Fruit fly (Drosophila melanogaster) whole organism, prepupa: ENCODE results near the gene CG16826.

Experiments used
- Blimp-1 ChIP-seq: fragments of 200-800 bp; sonication (Bioruptor generic); optimal IDR thresholded peaks from 3 replicates; lab custom pipeline; 2017; ENCODE audit warnings: missing biosample characterization, missing genetic modification characterization, mild to moderate bottlenecking, moderate library complexity, missing genetic modification reagents
- CG10669 ChIP-seq: fragments of 200-800 bp; sonication (Bioruptor generic); optimal IDR thresholded peaks from 3 replicates; lab custom pipeline; 2018; ENCODE audit warnings: missing biosample characterization, mild to moderate bottlenecking, missing genetic modification characterization, moderate library complexity
- CG11294 ChIP-seq: fragments of 200-800 bp; sonication (Bioruptor generic); IDR thresholded peaks from 2 replicates; pipeline ENCODE4 v1.3.6; 2022; ENCODE audit warnings: missing biosample characterization, missing genetic modification characterization
- CG11762 ChIP-seq: fragments of 200-800 bp; sonication (Bioruptor generic); optimal IDR thresholded peaks from 3 replicates; lab custom pipeline; 2016; ENCODE audit warnings: missing biosample characterization, missing genetic modification characterization; ENCODE audit not compliant: insufficient read depth
- CG11902 ChIP-seq: fragments of 200-800 bp; sonication (Bioruptor generic); optimal IDR thresholded peaks from 3 replicates; lab custom pipeline; 2016; ENCODE audit warnings: missing biosample characterization, missing genetic modification characterization
- CG15336 ChIP-seq: fragments of 200-800 bp; sonication (Bioruptor generic); IDR thresholded peaks from 2 replicates; pipeline ENCODE4 v1.3.6; 2022; ENCODE audit warnings: missing biosample characterization, missing genetic modification characterization
- CG16779 ChIP-seq: fragments of 200-800 bp; sonication (Bioruptor generic); optimal IDR thresholded peaks from 3 replicates; lab custom pipeline; 2017; ENCODE audit warnings: missing biosample characterization, mild to moderate bottlenecking, missing genetic modification characterization
- CG3032 ChIP-seq: fragments of 200-800 bp; optimal IDR thresholded peaks from 2 replicates; lab custom pipeline; 2019; ENCODE audit warnings: missing biosample characterization, mild to moderate bottlenecking, missing genetic modification characterization, moderate library complexity
- CG31627 ChIP-seq: fragments of 200-800 bp; sonication (Bioruptor generic); optimal IDR thresholded peaks from 3 replicates; lab custom pipeline; 2016; ENCODE audit warnings: missing biosample characterization, missing genetic modification characterization
- CG32006 ChIP-seq: fragments of 200-800 bp; sonication (Bioruptor generic); optimal IDR thresholded peaks from 3 replicates; lab custom pipeline; 2017; ENCODE audit warnings: missing biosample characterization, mild to moderate bottlenecking, missing genetic modification characterization
- CG34406 ChIP-seq: fragments of 200-800 bp; sonication (Bioruptor generic); optimal IDR thresholded peaks from 3 replicates; lab custom pipeline; 2016; ENCODE audit warnings: missing biosample characterization, missing genetic modification characterization
- CG3919 ChIP-seq: fragments of 200-800 bp; sonication (Bioruptor generic); optimal IDR thresholded peaks from 3 replicates; lab custom pipeline; 2016; ENCODE audit warnings: missing biosample characterization, missing genetic modification characterization
- CG4318 ChIP-seq: fragments of 200-800 bp; sonication (Bioruptor generic); optimal IDR thresholded peaks from 3 replicates; lab custom pipeline; 2017; ENCODE audit warnings: missing biosample characterization, mild to moderate bottlenecking, missing genetic modification characterization
- CG6276 ChIP-seq: fragments of 200-800 bp; sonication (Bioruptor generic); optimal IDR thresholded peaks from 2 replicates; lab custom pipeline; 2017; ENCODE audit warnings: missing biosample characterization, mild to moderate bottlenecking, missing genetic modification characterization
- CG6792 ChIP-seq: fragments of 200-800 bp; sonication (Bioruptor generic); optimal IDR thresholded peaks from 3 replicates; lab custom pipeline; 2016; ENCODE audit warnings: missing biosample characterization, missing genetic modification characterization
- CG6808 ChIP-seq: fragments of 200-800 bp; sonication (Bioruptor generic); optimal IDR thresholded peaks from 3 replicates; lab custom pipeline; 2017; ENCODE audit warnings: missing biosample characterization, missing genetic modification characterization, mild to moderate bottlenecking, moderate library complexity, missing genetic modification reagents
- CG6854 ChIP-seq: fragments of 200-800 bp; sonication (Bioruptor generic); optimal IDR thresholded peaks from 2 replicates; lab custom pipeline; 2017; ENCODE audit warnings: missing biosample characterization, mild to moderate bottlenecking, missing genetic modification characterization
- CG8319 ChIP-seq: fragments of 200-800 bp; sonication (Bioruptor generic); optimal IDR thresholded peaks from 3 replicates; lab custom pipeline; 2016; ENCODE audit warnings: missing biosample characterization, missing genetic modification characterization
- CG8632 ChIP-seq: fragments of 200-800 bp; sonication (Bioruptor generic); optimal IDR thresholded peaks from 3 replicates; lab custom pipeline; 2016; ENCODE audit warnings: missing biosample characterization, missing genetic modification characterization
- CG9139 ChIP-seq: fragments of 200-800 bp; sonication (Bioruptor generic); optimal IDR thresholded peaks from 3 replicates; lab custom pipeline; 2017; ENCODE audit warnings: missing biosample characterization, mild to moderate bottlenecking, missing genetic modification characterization
- Eip75B ChIP-seq: fragments of 200-800 bp; sonication (Bioruptor generic); optimal IDR thresholded peaks from 3 replicates; lab custom pipeline; 2016; ENCODE audit warnings: missing biosample characterization, missing genetic modification characterization
- Eip78C ChIP-seq: fragments of 200-800 bp; sonication (Bioruptor generic); peaks from one replicate; lab custom pipeline; 2016; ENCODE audit warnings: missing biosample characterization, missing genetic modification characterization
- Ets21C ChIP-seq: fragments of 200-800 bp; sonication (Bioruptor generic); optimal IDR thresholded peaks from 3 replicates; lab custom pipeline; 2016; ENCODE audit warnings: missing biosample characterization, missing genetic modification characterization
- Ets96B ChIP-seq: fragments of 200-800 bp; optimal IDR thresholded peaks from 2 replicates; lab custom pipeline; 2019; ENCODE audit warnings: missing biosample characterization, mild to moderate bottlenecking, missing genetic modification characterization, moderate library complexity
- Gug ChIP-seq: fragments of 200-800 bp; sonication (Bioruptor generic); IDR thresholded peaks from 2 replicates; pipeline ENCODE4 v1.3.6; 2022; ENCODE audit warnings: missing biosample characterization, missing genetic modification characterization
- Hr38 ChIP-seq: sonication (Bioruptor generic); optimal IDR thresholded peaks from 2 replicates; lab custom pipeline; 2016; ENCODE audit warnings: missing biosample characterization, missing genetic modification characterization
- Hr39 ChIP-seq: fragments of 200-800 bp; sonication (Bioruptor generic); optimal IDR thresholded peaks from 2 replicates; lab custom pipeline; 2016; ENCODE audit warnings: missing biosample characterization, missing genetic modification characterization
- Hr4 ChIP-seq: fragments of 200-800 bp; sonication (Bioruptor generic); optimal IDR thresholded peaks from 3 replicates; lab custom pipeline; 2016; ENCODE audit warnings: missing biosample characterization, missing genetic modification characterization
- Lpt ChIP-seq: fragments of 200-800 bp; sonication (Bioruptor generic); optimal IDR thresholded peaks from 3 replicates; lab custom pipeline; 2016; ENCODE audit warnings: missing biosample characterization, missing genetic modification characterization
- OdsH ChIP-seq: fragments of 200-800 bp; sonication (Bioruptor generic); optimal IDR thresholded peaks from 3 replicates; lab custom pipeline; 2016; ENCODE audit warnings: missing biosample characterization, missing genetic modification characterization
- Sox102F ChIP-seq: fragments of 200-800 bp; sonication (Bioruptor generic); optimal IDR thresholded peaks from 2 replicates; lab custom pipeline; 2016; ENCODE audit warnings: missing biosample characterization, mild to moderate bottlenecking, missing genetic modification characterization
- Sox14 ChIP-seq: fragments of 200-800 bp; sonication (Bioruptor generic); optimal IDR thresholded peaks from 3 replicates; lab custom pipeline; 2016; ENCODE audit warnings: missing biosample characterization, missing genetic modification characterization
- achi ChIP-seq: fragments of 200-800 bp; sonication (Bioruptor generic); optimal IDR thresholded peaks from 3 replicates; lab custom pipeline; 2016; ENCODE audit warnings: missing biosample characterization, missing genetic modification characterization
- acj6 ChIP-seq: fragments of 200-800 bp; sonication (Bioruptor generic); optimal IDR thresholded peaks from 3 replicates; lab custom pipeline; 2016; ENCODE audit warnings: missing biosample characterization, missing genetic modification characterization
- cyc ChIP-seq: fragments of 200-800 bp; sonication (Bioruptor generic); optimal IDR thresholded peaks from 3 replicates; lab custom pipeline; 2016; ENCODE audit warnings: missing biosample characterization, missing genetic modification characterization
- dac ChIP-seq: fragments of 200-800 bp; sonication (Bioruptor generic); optimal IDR thresholded peaks from 2 replicates; lab custom pipeline; 2017; ENCODE audit warnings: missing biosample characterization, mild to moderate bottlenecking, missing genetic modification characterization
- dsx ChIP-seq: fragments of 200-800 bp; optimal IDR thresholded peaks from 3 replicates; lab custom pipeline; 2019; ENCODE audit warnings: missing biosample characterization, mild to moderate bottlenecking, missing genetic modification characterization, moderate library complexity; ENCODE audit not compliant: poor library complexity, severe bottlenecking
- eg ChIP-seq: fragments of 200-800 bp; sonication (Bioruptor generic); IDR thresholded peaks from 3 replicates; pipeline ENCODE4 v1.3.6; 2022; ENCODE audit warnings: missing biosample characterization, missing genetic modification characterization
- esn ChIP-seq: fragments of 200-800 bp; sonication (Bioruptor generic); optimal IDR thresholded peaks from 2 replicates; lab custom pipeline; 2016; ENCODE audit warnings: missing biosample characterization, mild to moderate bottlenecking, missing genetic modification characterization, moderate library complexity
- fd59A ChIP-seq: fragments of 200-800 bp; sonication (Bioruptor generic); optimal IDR thresholded peaks from 2 replicates; lab custom pipeline; 2017; ENCODE audit warnings: missing biosample characterization, mild to moderate bottlenecking, missing genetic modification characterization, missing genetic modification reagents
- fd85E ChIP-seq: fragments of 200-800 bp; sonication (Bioruptor generic); optimal IDR thresholded peaks from 3 replicates; lab custom pipeline; 2016; ENCODE audit warnings: missing biosample characterization, missing genetic modification characterization
- fkh ChIP-seq: fragments of 200-800 bp; sonication (Bioruptor generic); optimal IDR thresholded peaks from 3 replicates; lab custom pipeline; 2017; ENCODE audit warnings: missing biosample characterization, mild to moderate bottlenecking, missing genetic modification characterization, moderate library complexity
- net ChIP-seq: fragments of 200-800 bp; sonication (Bioruptor generic); optimal IDR thresholded peaks from 3 replicates; lab custom pipeline; 2016; ENCODE audit warnings: missing biosample characterization, missing genetic modification characterization
- pdm3 ChIP-seq: fragments of 200-800 bp; sonication (Bioruptor generic); optimal IDR thresholded peaks from 3 replicates; lab custom pipeline; 2016; ENCODE audit warnings: missing biosample characterization, missing genetic modification characterization
- salr ChIP-seq, 2 experiments: fragments of 200-800 bp; sonication (Bioruptor generic); optimal IDR thresholded peaks; 3 replicates each; lab custom pipeline; 2016 to 2018; ENCODE audit warnings: missing biosample characterization in 2 of 2, missing genetic modification characterization in 2 of 2, mild to moderate bottlenecking in 1 of 2
- svp ChIP-seq: fragments of 200-800 bp; sonication (Bioruptor generic); peaks from one replicate; lab custom pipeline; 2016; ENCODE audit warnings: missing biosample characterization, missing genetic modification characterization
- topi ChIP-seq: fragments of 200-800 bp; sonication (Bioruptor generic); optimal IDR thresholded peaks from 3 replicates; lab custom pipeline; 2016; ENCODE audit warnings: missing biosample characterization, missing genetic modification characterization
- vri ChIP-seq: fragments of 200-800 bp; sonication (Bioruptor generic); optimal IDR thresholded peaks from 3 replicates; lab custom pipeline; 2016; ENCODE audit warnings: missing biosample characterization, mild to moderate bottlenecking, missing genetic modification characterization

Gene CG16826

dm6 chr2L:13367378-13367777, 19.8 kb downstream of the CG16826 start, which contains the start of gene Tap42 (continued):
- TF ChIP-seq CG31627: no peak
- TF ChIP-seq CG32006 (GFP tag; lab: Kevin White, UChicago): no peak
- no peak for TF ChIP-seq CG6808 (GFP tag; lab: Kevin White, UChicago)
- no peak for TF ChIP-seq CG34406 (GFP tag; lab: Kevin White, UChicago)
- TF ChIP-seq CG6792 (GFP tag; lab: Kevin White, UChicago): no peak
- TF ChIP-seq CG4318 (GFP tag; lab: Kevin White, UChicago): no peak
- no peak for TF ChIP-seq svp (GFP tag; lab: Kevin White, UChicago)
- TF ChIP-seq Hr38: no peak
- TF ChIP-seq esn (GFP tag; lab: Kevin White, UChicago): peak; percentile 45
- no peak for TF ChIP-seq Sox102F (GFP tag; lab: Kevin White, UChicago)
- TF ChIP-seq CG11762: no peak
- TF ChIP-seq Gug (GFP tag; lab: Robert Waterston, UW): no peak

DNA sequence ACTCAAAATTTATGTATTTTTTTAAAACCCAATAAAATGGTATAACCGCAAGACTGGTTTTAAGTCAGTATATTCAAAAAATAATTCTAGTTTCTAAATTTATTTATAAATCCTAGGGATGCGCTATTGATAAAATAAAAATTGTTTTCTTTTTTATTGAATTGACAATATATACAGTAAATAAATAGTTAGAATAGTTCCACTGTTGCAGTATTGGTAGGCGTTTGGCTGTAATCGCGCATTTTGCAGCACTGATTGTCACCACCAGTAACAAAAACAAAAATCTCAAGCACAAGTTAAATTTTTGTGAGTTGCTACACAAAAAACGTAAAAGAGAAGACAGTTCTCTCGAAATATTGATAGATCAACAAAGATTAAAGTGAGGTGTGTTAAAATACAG, 21.4 kb downstream of the CG16826 start, which contains the start of gene CG31855:
Gene CG31855, plus strand, starts transcription at position 265 of the 400 bp plus-strand sequence.
- peak; percentile 83 for TF ChIP-seq acj6 (GFP tag; lab: Kevin White, UChicago)
- TF ChIP-seq CG11294 (GFP tag; lab: Robert Waterston, UW): peak; percentile 47; the same call in 1 of the 2 replicates
- TF ChIP-seq net (GFP tag; lab: Kevin White, UChicago): peak; percentile 76
- peak; percentile 83 for TF ChIP-seq achi (GFP tag; lab: Kevin White, UChicago)
- no peak for TF ChIP-seq fkh (GFP tag; lab: Kevin White, UChicago)
- TF ChIP-seq OdsH (GFP tag; lab: Kevin White, UChicago): peak; percentile 83
- TF ChIP-seq Ets21C (GFP tag; lab: Kevin White, UChicago): peak; percentile 65
- TF ChIP-seq CG31627: peak; percentile 79
- peak; percentile 80 for TF ChIP-seq eg (GFP tag; lab: Robert Waterston, UW)
- peak; percentile 62 for TF ChIP-seq fd85E (GFP tag; lab: Kevin White, UChicago)
- TF ChIP-seq fd59A (GFP tag; lab: Kevin White, UChicago): peak; percentile 27
- TF ChIP-seq Hr39 (GFP tag; lab: Kevin White, UChicago): peak; percentile 75
- peak; percentile 74 for TF ChIP-seq CG8632 (GFP tag; lab: Kevin White, UChicago)
- peak; percentile 83 for TF ChIP-seq pdm3 (GFP tag; lab: Kevin White, UChicago)
- TF ChIP-seq CG3032 (tag; lab: Kevin White, UChicago): peak; percentile 64
- TF ChIP-seq Sox102F (GFP tag; lab: Kevin White, UChicago): peak; percentile 87
- peak; percentile 84 for TF ChIP-seq cyc (GFP tag; lab: Kevin White, UChicago)
- peak; percentile 90 for TF ChIP-seq svp (GFP tag; lab: Kevin White, UChicago)
- TF ChIP-seq Lpt (GFP tag; lab: Kevin White, UChicago): peak; percentile 60
- peak; percentile 70 for TF ChIP-seq CG34406 (GFP tag; lab: Kevin White, UChicago)
- TF ChIP-seq dsx (GFP tag; lab: Kevin White, UChicago): peak; percentile 54
- TF ChIP-seq CG3919 (GFP tag; lab: Kevin White, UChicago): peak; percentile 89
- peak; percentile 72 for TF ChIP-seq CG15336 (GFP tag; lab: Robert Waterston, UW)
- no peak for TF ChIP-seq vri
- TF ChIP-seq Blimp-1: peak; percentile 43
- no peak for TF ChIP-seq CG4318 (GFP tag; lab: Kevin White, UChicago)
- no peak for TF ChIP-seq CG6276 (GFP tag; lab: Kevin White, UChicago)
- peak; percentile 79 for TF ChIP-seq CG6792 (GFP tag; lab: Kevin White, UChicago)
- TF ChIP-seq salr (GFP tag; optimal IDR thresholded peaks at IDR 0.05; lab: Kevin White, UChicago): peak; percentile 42 to 64
- TF ChIP-seq Ets96B (tag; lab: Kevin White, UChicago): peak; percentile 62
- TF ChIP-seq CG11902 (GFP tag; lab: Kevin White, UChicago): peak; percentile 52
- TF ChIP-seq esn (GFP tag; lab: Kevin White, UChicago): peak; percentile 91
- peak; percentile 70 for TF ChIP-seq CG32006 (GFP tag; lab: Kevin White, UChicago)
- peak; percentile 93 for TF ChIP-seq Eip78C (GFP tag; lab: Kevin White, UChicago)
- peak; percentile 69 for TF ChIP-seq Hr4 (GFP tag; lab: Kevin White, UChicago)
- TF ChIP-seq CG6854 (GFP tag; lab: Kevin White, UChicago): peak; percentile 65
- TF ChIP-seq Hr38: no peak
- TF ChIP-seq CG10669 (GFP tag; lab: Kevin White, UChicago): peak; percentile 71
- TF ChIP-seq Eip75B: peak; percentile 77
- peak; percentile 59 for TF ChIP-seq CG11762
- peak; percentile 85 for TF ChIP-seq Sox14 (GFP tag; lab: Kevin White, UChicago)
- no peak for TF ChIP-seq CG9139 (GFP tag; lab: Kevin White, UChicago)
- peak; percentile 32 for TF ChIP-seq dac (GFP tag; lab: Kevin White, UChicago)
- TF ChIP-seq topi (GFP tag; lab: Kevin White, UChicago): peak; percentile 84
- no peak for TF ChIP-seq CG16779 (tag; lab: Kevin White, UChicago)
- 0 out of 2 replicates have a peak, but pooled peaks have one; percentile 27 for TF ChIP-seq Gug (GFP tag; lab: Robert Waterston, UW)
- peak; percentile 64 for TF ChIP-seq CG6808 (GFP tag; lab: Kevin White, UChicago)
- TF ChIP-seq CG8319: peak; percentile 61
